Worm (Caenorhabditis elegans): ENCODE results near the gene max-1.

max-1 gene

ce11 chrV:13090130-13090770 is 29.8 kb downstream of the max-1 start, which contains the start of gene C34B4.4 (continued):
- TF ChIP-seq sdz-12 (GFP tag; optimal IDR thresholded peaks at IDR 0.05), result no peak
- TF ChIP-seq unc-130 (GFP tag; optimal IDR thresholded peaks at IDR 0.05), result no peak
- TF ChIP-seq dmd-6 (GFP tag; IDR thresholded peaks at IDR 0.05), result no peak
- TF ChIP-seq attf-4 (tag; optimal IDR thresholded peaks at IDR 0.05), result no peak
- TF ChIP-seq nhr-25 (tag; optimal IDR thresholded peaks at IDR 0.05; ENCODE audit: borderline replicate concordance, insufficient read depth), result no peak
- no peak for TF ChIP-seq D1046.2 (GFP tag; IDR thresholded peaks at IDR 0.05)
- 0 out of 2 replicates have a peak, but pooled peaks have one; percentile 42 for TF ChIP-seq ZK337.2 (GFP tag; IDR thresholded peaks at IDR 0.05)
- TF ChIP-seq nhr-10 (tag; optimal IDR thresholded peaks at IDR 0.05), result peak; percentile 9
- TF ChIP-seq nhr-76 (tag; optimal IDR thresholded peaks at IDR 0.05), result no peak
- no peak for TF ChIP-seq mxl-3 (GFP tag; optimal IDR thresholded peaks at IDR 0.05)
- TF ChIP-seq ceh-62 (tag; optimal IDR thresholded peaks at IDR 0.05), result no peak
- 0 out of 2 replicates have a peak, but pooled peaks have one; percentile 18 for TF ChIP-seq Y48G9A.11 (GFP tag; IDR thresholded peaks at IDR 0.05)
- TF ChIP-seq daf-8 (GFP tag; IDR thresholded peaks at IDR 0.05), result no peak
- no peak for TF ChIP-seq hmg-1.1 (GFP tag; IDR thresholded peaks at IDR 0.05)
- TF ChIP-seq mxl-2 (GFP tag; conservative IDR thresholded peaks at IDR 0.05), result no peak
- no peak for TF ChIP-seq nhr-11 (tag; optimal IDR thresholded peaks at IDR 0.05)
- peak; percentile 36 for TF ChIP-seq ama-1 (optimal IDR thresholded peaks at IDR 0.05)
- TF ChIP-seq pha-4 (GFP tag; IDR thresholded peaks at IDR 0.05), result no peak
- TF ChIP-seq pha-4 (tag; optimal IDR thresholded peaks at IDR 0.05), result no peak
- TF ChIP-seq lim-7 (GFP tag; IDR thresholded peaks at IDR 0.05), result no peak
- TF ChIP-seq daf-16 (GFP tag; optimal IDR thresholded peaks at IDR 0.05), result no peak
- peak; percentile 14 for TF ChIP-seq daf-16 (tag; optimal IDR thresholded peaks at IDR 0.05)
- no peak for TF ChIP-seq mdl-1 (tag; optimal IDR thresholded peaks at IDR 0.05)
- no peak for TF ChIP-seq F44E2.7 (GFP tag; IDR thresholded peaks at IDR 0.05)
- TF ChIP-seq ztf-11 (tag; optimal IDR thresholded peaks at IDR 0.05), result no peak
- TF ChIP-seq nhr-237 (tag; optimal IDR thresholded peaks at IDR 0.05), result no peak
- TF ChIP-seq skn-1 (tag; optimal IDR thresholded peaks at IDR 0.05), result no peak
- TF ChIP-seq snpc-1.2 (GFP tag; IDR thresholded peaks at IDR 0.05), result no peak
- peak; percentile 47 for TF ChIP-seq spr-3 (GFP tag; optimal IDR thresholded peaks at IDR 0.05)
- no peak for TF ChIP-seq tag-97 (GFP tag; IDR thresholded peaks at IDR 0.05)
- TF ChIP-seq arid-1 (GFP tag; conservative IDR thresholded peaks at IDR 0.05), result no peak
- TF ChIP-seq nhr-42 (GFP tag; IDR thresholded peaks at IDR 0.05), result no peak
- TF ChIP-seq zag-1 (tag; optimal IDR thresholded peaks at IDR 0.05), result no peak
- no peak for TF ChIP-seq hlh-11 (tag; optimal IDR thresholded peaks at IDR 0.05)
- no peak for TF ChIP-seq F49E8.2 (tag; optimal IDR thresholded peaks at IDR 0.05; ENCODE audit: borderline replicate concordance)
- no peak for TF ChIP-seq jun-1 (tag; optimal IDR thresholded peaks at IDR 0.05)
- no peak for TF ChIP-seq snpc-4 (tag; optimal IDR thresholded peaks at IDR 0.05)
- no peak for TF ChIP-seq vab-7 (GFP tag; IDR thresholded peaks at IDR 0.05)
- no peak for TF ChIP-seq egl-43 (GFP tag; IDR thresholded peaks at IDR 0.05)
- TF ChIP-seq Y5F2A.4 (GFP tag; optimal IDR thresholded peaks at IDR 0.05), result no peak
- no peak for TF ChIP-seq zip-2 (tag; optimal IDR thresholded peaks at IDR 0.05)
- no peak for TF ChIP-seq nhr-6 (tag; optimal IDR thresholded peaks at IDR 0.05)
- no peak for TF ChIP-seq set-16 (GFP tag; IDR thresholded peaks at IDR 0.05)
- TF ChIP-seq tra-1 (GFP tag; IDR thresholded peaks at IDR 0.05), result 0 out of 2 replicates have a peak, but pooled peaks have one; percentile 46
- TF ChIP-seq daf-19 (GFP tag; conservative IDR thresholded peaks at IDR 0.05), result no peak
- TF ChIP-seq dve-1 (tag; optimal IDR thresholded peaks at IDR 0.05; ENCODE audit: insufficient read depth), result no peak
- no peak for TF ChIP-seq madf-9 (GFP tag; conservative IDR thresholded peaks at IDR 0.05)
- TF ChIP-seq T20F7.1 (GFP tag; optimal IDR thresholded peaks at IDR 0.05), result peak; percentile 1
- TF ChIP-seq spr-1 (tag; optimal IDR thresholded peaks at IDR 0.05), result no peak
- TF ChIP-seq nhr-77 (tag; optimal IDR thresholded peaks at IDR 0.05), result no peak
- TF ChIP-seq nhr-102 (tag; optimal IDR thresholded peaks at IDR 0.05), result peak; percentile 25
- no peak for TF ChIP-seq cey-2 (tag; optimal IDR thresholded peaks at IDR 0.05; ENCODE audit: borderline replicate concordance, insufficient read depth)
